Fruit fly (Drosophila melanogaster) S2 (cell line): Measurements from ENCODE around the gene Ripalpha.

ENCODE experiments used
- CG8478 ChIP-seq: fragments of >200 bp; optimal IDR thresholded peaks from 2 replicates; lab custom pipeline; 2018
- CTCF ChIP-seq, 2 experiments: fragments of >200 bp; optimal IDR thresholded peaks; 2 replicates each; lab custom pipeline; 2018

Gene Ripalpha

DNA sequence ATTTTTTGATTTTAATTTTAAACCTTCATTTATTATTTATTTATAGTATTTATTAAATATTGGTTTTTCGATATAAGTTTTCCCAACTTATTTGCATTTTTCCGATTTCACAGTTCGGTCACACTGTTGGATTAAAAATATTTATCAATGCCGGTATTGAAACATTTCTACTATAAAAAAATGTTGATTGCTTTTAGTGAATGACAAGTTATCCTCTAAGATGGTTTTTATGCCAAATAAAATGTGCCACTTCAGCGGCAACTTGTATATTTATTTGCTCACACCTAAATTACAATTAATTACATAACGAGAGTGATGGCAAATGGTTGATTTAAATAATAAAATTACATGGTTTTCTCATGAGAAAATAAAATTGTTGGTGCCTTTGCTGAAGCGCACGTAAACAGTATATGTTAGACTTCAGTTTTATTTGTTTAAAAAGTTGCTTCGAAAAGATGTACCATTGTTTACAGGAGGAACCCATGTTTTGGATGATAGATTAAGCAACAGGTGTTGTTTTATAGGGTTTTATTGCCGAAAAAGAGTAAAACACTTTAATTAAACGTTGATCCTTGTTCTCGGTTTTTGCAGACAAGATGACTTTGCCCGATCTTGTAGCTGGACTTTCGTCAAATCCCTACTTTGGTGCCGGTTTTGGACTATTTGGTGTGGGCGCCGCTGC, 21.9 kb upstream of the Ripalpha start, which contains the start of gene Bcs1:
Gene Bcs1, plus strand, starts transcription at position 108 of the 682 bp plus-strand sequence.
- TF ChIP-seq CG8478 (lab: Kevin White, UChicago) (no peak), CTCF (optimal IDR thresholded peaks at IDR 0.05; lab: Kevin White, UChicago) (no peak)

DNA sequence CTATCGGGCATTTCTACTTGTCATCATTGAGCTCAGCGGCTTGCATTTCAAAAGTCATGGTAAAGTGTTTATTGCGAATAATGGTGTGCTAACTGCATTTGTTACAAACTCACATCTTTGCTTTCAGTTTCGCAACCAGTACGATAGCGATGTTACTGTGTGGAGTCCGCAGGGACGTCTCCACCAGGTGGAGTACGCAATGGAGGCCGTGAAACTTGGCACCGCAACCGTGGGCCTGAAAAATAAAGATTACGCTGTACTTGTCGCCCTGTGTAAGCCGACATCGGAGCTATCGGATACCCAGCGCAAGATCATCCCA, 20.6 kb upstream of the Ripalpha start:
- TF ChIP-seq CG8478 (lab: Kevin White, UChicago) = no peak
- TF ChIP-seq CTCF (optimal IDR thresholded peaks at IDR 0.05; lab: Kevin White, UChicago) = no peak

- TF ChIP-seq CG8478 (lab: Kevin White, UChicago) (no peak), CTCF (optimal IDR thresholded peaks at IDR 0.05; lab: Kevin White, UChicago) (no peak)
Measured at dm6 chr2L:10220501-10221386, 20.0 kb upstream of the Ripalpha start, which contains the start of the genes Npc1a and Prosalpha6. Gene Npc1a, minus strand, starts transcription at chr2L:10221216. Gene Prosalpha6, plus strand, starts transcription at chr2L:10221351.

DNA sequence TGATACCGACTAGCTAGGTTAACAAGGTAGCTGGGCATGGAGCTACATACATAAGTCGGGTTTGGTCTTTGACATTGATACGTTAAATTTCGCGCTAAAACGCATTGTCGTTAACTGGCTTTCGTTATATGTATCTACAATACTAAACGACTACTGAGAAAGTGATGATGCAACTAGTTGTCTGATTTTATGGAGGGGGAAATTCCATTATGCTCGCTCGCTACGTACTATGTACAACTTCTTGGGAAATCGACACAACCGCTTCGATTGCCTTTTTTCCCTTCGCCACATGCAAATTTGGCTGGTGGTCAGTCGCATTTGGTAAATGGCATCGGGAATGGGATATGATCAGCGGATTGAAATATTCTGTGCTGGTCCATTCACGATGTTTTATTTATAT, 19.2 kb upstream of the Ripalpha start:
- TF ChIP-seq CTCF (optimal IDR thresholded peaks at IDR 0.05; lab: Kevin White, UChicago) (no peak), CG8478 (lab: Kevin White, UChicago) (no peak)

- no peak for TF ChIP-seq CG8478 (lab: Kevin White, UChicago)
- no peak for TF ChIP-seq CTCF (optimal IDR thresholded peaks at IDR 0.05; lab: Kevin White, UChicago)
Measured at dm6 chr2L:10210631-10211557, 10.1 kb upstream of the Ripalpha start, which contains the start of the genes CG5727 and ath. Gene CG5727, minus strand, starts transcription at chr2L:10210681. Gene ath, plus strand, starts transcription at chr2L:10211143.

DNA sequence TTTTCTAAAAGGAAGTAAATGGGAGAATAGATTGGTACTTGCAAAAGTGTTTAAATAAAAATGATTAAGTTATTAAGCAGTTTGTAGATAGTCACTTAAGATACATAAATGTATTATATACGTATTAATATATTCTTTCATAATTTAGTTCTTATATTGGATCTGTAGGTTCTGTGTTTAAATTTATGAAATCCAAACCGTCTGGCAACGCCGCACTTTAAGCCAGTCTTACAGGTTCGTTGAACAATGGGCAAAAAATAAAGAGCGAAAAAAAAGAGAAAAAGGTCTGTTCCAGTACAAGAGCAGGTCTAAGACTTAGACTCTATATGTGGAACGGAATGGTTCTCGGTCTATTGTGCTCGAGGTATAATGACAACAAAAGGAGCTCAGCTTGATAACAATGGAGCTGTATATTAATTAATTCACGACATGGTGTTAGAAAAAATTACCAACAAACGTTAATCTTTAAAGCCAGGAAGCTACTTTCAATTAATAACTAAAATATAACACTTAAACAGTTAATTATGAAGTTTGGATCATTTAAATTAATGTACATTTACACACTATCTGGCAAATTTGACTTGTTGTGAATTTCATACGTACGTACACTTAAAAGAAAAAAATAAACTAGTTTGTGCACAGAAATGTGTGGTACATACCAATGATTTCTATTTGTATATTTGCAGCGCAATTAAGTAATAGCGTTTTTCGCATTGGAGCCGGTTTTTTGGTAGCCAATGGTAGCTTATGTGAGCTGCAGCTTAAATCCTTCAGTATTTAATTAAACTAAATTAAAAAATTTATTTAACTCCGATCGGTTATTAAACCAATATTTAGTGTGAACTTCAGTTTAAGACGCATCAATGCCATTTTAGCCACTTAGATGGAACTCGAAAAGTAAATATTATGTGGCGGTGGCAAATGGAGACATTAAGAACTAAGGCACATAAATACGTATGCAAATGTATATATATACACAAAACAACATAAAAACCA, 8.3 kb upstream of the Ripalpha start, which contains the start of gene CG5731:
Gene CG5731, minus strand, starts transcription at position 946 of the 996 bp plus-strand sequence.
- TF ChIP-seq CG8478 (lab: Kevin White, UChicago) = no peak

DNA sequence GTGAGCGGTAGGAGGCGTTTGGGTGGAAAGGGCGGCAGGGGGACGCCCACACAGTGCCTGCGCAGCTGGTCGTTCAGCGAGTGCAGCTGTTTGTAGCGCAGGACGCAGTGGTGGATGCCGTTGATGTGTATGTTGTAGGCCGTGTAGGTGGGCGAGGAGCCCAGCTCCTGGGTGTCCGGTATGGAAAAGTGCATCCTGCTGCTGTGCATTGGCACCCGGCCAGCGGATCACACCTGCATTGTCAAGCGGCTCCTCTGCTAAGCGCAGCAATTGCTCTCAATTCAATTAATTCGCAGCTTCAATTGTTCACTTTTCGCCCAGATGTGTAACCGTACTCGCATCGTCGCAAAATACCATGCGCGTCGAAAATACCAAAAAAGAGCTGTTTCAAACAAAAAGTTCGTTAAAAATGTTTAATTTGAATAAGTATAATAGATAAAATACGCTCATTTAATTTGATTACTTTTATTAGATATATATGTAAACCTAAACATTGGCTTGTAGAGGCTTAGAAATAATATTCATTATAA, 5.9 kb upstream of the Ripalpha start, which contains the start of gene Snx17:
Gene Snx17, minus strand, starts transcription at position 329 of the 530 bp plus-strand sequence.
- TF ChIP-seq CTCF (optimal IDR thresholded peaks at IDR 0.05; lab: Kevin White, UChicago) (no peak), CG8478 (lab: Kevin White, UChicago) (no peak)

DNA sequence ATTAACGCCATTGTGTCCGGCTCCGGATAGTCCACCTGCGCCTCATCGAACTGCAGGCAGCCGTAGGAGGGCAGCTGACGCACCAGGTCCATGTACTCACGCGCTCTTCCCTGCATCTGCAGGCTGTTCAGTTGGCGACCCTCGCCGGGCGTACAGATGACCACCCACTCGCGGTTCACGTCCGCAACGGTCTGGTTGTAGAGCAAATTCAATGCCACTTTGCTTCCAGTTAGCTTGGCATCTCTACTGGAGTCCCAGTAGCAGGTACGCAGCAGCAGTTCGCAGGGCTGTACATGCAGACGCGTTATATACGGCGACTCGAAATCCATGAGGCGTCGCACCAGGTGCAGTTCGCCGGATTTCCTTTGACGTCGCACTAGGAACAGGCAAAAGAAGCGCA, 5.2 kb upstream of the Ripalpha start:
- TF ChIP-seq CG8478 (lab: Kevin White, UChicago) (no peak), CTCF (optimal IDR thresholded peaks at IDR 0.05; lab: Kevin White, UChicago) (no peak)

DNA sequence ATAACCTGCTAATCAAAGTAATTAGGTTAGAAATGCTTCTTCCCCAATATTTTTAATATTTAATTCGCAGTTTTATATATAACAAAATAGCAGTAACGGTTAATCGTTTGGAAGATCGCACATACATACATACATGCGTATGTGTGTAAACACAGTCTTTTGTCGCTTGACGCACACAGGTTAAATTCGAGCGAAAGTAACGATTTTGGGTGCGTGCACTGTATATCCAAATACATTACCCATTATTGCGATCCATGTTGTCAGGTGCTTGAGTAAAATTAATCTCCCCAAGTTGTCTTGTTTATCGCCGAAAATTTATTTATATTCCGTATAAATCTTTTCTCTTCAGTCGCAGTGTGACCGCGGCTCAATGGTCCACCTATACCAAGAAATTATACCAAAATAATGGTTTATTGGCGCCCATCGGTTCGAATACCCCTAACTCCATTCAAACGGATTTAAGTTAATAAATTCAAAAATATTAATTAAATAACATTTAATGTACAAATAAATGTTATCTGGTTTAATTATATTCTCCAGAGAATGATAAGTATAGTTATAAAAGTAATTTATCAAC, 3.2 kb upstream of the Ripalpha start, which contains the start of gene CG34159:
Gene CG34159, minus strand, starts transcription at position 385 of the 577 bp plus-strand sequence.
- TF ChIP-seq CTCF (optimal IDR thresholded peaks at IDR 0.05; lab: Kevin White, UChicago) = no peak
- TF ChIP-seq CG8478 (lab: Kevin White, UChicago) = no peak

- TF ChIP-seq CG8478 (lab: Kevin White, UChicago) (no peak), CTCF (optimal IDR thresholded peaks at IDR 0.05; lab: Kevin White, UChicago) (no peak)
Measured at dm6 chr2L:10201743-10202142, 969 bp upstream of the Ripalpha start.

DNA sequence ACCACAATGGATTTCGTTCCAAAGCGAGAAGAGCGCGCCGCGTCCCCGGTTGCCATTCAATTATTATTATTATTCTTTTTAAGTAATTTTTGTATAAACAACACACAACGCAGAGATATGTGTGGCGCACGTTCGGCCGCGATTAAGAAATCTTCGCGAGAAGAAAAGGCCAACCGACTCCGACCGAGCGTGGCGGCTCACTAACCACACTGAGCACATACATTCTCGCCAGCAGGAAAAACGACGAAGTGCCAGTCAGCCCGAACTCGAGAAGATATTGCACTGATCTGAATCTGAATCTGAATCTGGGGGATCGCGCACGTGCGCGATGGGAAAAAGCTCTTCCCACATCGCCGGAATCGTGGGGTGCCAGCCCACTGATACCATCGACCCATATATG, 1.9 kb downstream of the Ripalpha start, which contains the start of gene Sur:
Gene Sur, minus strand, starts transcription at position 207 of the 400 bp plus-strand sequence.
- TF ChIP-seq CTCF (optimal IDR thresholded peaks at IDR 0.05; lab: Kevin White, UChicago) = no peak

dm6 chr2L:10191396-10191795, 9.4 kb downstream of the Ripalpha start, which contains the start of gene Fum4:
Gene Fum4, minus strand, starts transcription at chr2L:10191496.
- no peak for TF ChIP-seq CG8478 (lab: Kevin White, UChicago)
- no peak for TF ChIP-seq CTCF (optimal IDR thresholded peaks at IDR 0.05; lab: Kevin White, UChicago)
